Worm (Caenorhabditis elegans) whole organism, mixed stage, embryonic: ENCODE results near the gene Y46G5A.20.

Source experiments
- M03D4.4 ChIP-seq: sonication (generic microtip); optimal IDR thresholded peaks from 2 replicates; lab custom pipeline; 2017; ENCODE audit warnings: mild to moderate bottlenecking, missing genetic modification characterization, missing compliant biosample characterization
- bed-3 ChIP-seq: fragments of 200-800 bp; sonication (Bioruptor generic); optimal IDR thresholded peaks from 3 replicates; lab custom pipeline; 2018; ENCODE audit warnings: mild to moderate bottlenecking, missing genetic modification characterization, moderate library complexity, missing compliant biosample characterization
- blmp-1 ChIP-seq: fragments of 150-350 bp; optimal IDR thresholded peaks from 2 replicates; lab custom pipeline; 2014; ENCODE audit warnings: missing biosample characterization, missing genetic modification characterization
- ceh-39 ChIP-seq: fragments of 150-350 bp; optimal IDR thresholded peaks from 2 replicates; lab custom pipeline; 2014; ENCODE audit warnings: missing biosample characterization, missing genetic modification characterization
- ceh-43 ChIP-seq: fragments of 200-800 bp; sonication (Bioruptor generic); optimal IDR thresholded peaks from 2 replicates; lab custom pipeline; 2018; ENCODE audit warnings: mild to moderate bottlenecking, missing genetic modification characterization, moderate library complexity, missing compliant biosample characterization
- ceh-83 ChIP-seq: fragments of 200-800 bp; sonication (Bioruptor generic); optimal IDR thresholded peaks from 2 replicates; lab custom pipeline; 2018; ENCODE audit warnings: mild to moderate bottlenecking, missing genetic modification characterization, missing compliant biosample characterization
- ces-1 ChIP-seq: fragments of 150-350 bp; optimal IDR thresholded peaks from 2 replicates; lab custom pipeline; 2014; ENCODE audit warnings: missing biosample characterization, missing genetic modification reagents, missing genetic modification characterization
- cnd-1 ChIP-seq: fragments of 200-800 bp; sonication (Bioruptor generic); optimal IDR thresholded peaks from 2 replicates; lab custom pipeline; 2018; ENCODE audit warnings: mild to moderate bottlenecking, missing genetic modification characterization, missing compliant biosample characterization
- drap-1 ChIP-seq: fragments of 200-800 bp; sonication (Bioruptor generic); optimal IDR thresholded peaks from 3 replicates; lab custom pipeline; 2018; ENCODE audit warnings: mild to moderate bottlenecking, missing genetic modification characterization, missing compliant biosample characterization
- elt-1 ChIP-seq: sonication (generic microtip); optimal IDR thresholded peaks from 2 replicates; lab custom pipeline; 2017; ENCODE audit warnings: missing genetic modification characterization, mild to moderate bottlenecking, missing compliant biosample characterization, antibody characterized with exemption, moderate library complexity, borderline replicate concordance; ENCODE audit not compliant: insufficient read depth
- elt-3 ChIP-seq: fragments of 150-350 bp; optimal IDR thresholded peaks from 2 replicates; lab custom pipeline; 2014; ENCODE audit warnings: missing biosample characterization, missing genetic modification characterization
- flh-1 ChIP-seq: fragments of 200-800 bp; sonication (Bioruptor generic); optimal IDR thresholded peaks from 2 replicates; lab custom pipeline; 2018; ENCODE audit warnings: mild to moderate bottlenecking, missing genetic modification characterization, moderate library complexity, missing compliant biosample characterization
- ham-2 ChIP-seq: fragments of 200-800 bp; sonication (Bioruptor generic); optimal IDR thresholded peaks from 2 replicates; lab custom pipeline; 2018; ENCODE audit warnings: mild to moderate bottlenecking, missing genetic modification characterization, missing compliant biosample characterization
- hlh-1 ChIP-seq: fragments of 150-350 bp; optimal IDR thresholded peaks from 2 replicates; lab custom pipeline; 2014; ENCODE audit warnings: missing biosample characterization, missing genetic modification reagents, missing genetic modification characterization
- lin-13 ChIP-seq: fragments of 150-350 bp; optimal IDR thresholded peaks from 2 replicates; lab custom pipeline; 2014; ENCODE audit warnings: missing biosample characterization, missing genetic modification characterization
- lin-32 ChIP-seq: fragments of 200-800 bp; sonication (Bioruptor generic); optimal IDR thresholded peaks from 2 replicates; lab custom pipeline; 2018; ENCODE audit warnings: mild to moderate bottlenecking, missing genetic modification characterization, missing compliant biosample characterization
- lsy-2 ChIP-seq: fragments of 150-350 bp; optimal IDR thresholded peaks from 2 replicates; lab custom pipeline; 2014; ENCODE audit warnings: missing biosample characterization, missing genetic modification characterization
- mab-5 ChIP-seq: fragments of 150-350 bp; optimal IDR thresholded peaks from 2 replicates; lab custom pipeline; 2014; ENCODE audit warnings: missing biosample characterization, missing genetic modification characterization
- mep-1 ChIP-seq: fragments of 150-350 bp; optimal IDR thresholded peaks from 2 replicates; lab custom pipeline; 2017; ENCODE audit warnings: missing biosample characterization, missing genetic modification reagents, missing genetic modification characterization, inconsistent platforms
- mls-2 ChIP-seq: sonication (generic microtip); optimal IDR thresholded peaks from 2 replicates; lab custom pipeline; 2016; ENCODE audit warnings: mild to moderate bottlenecking, missing genetic modification characterization, moderate library complexity, missing compliant biosample characterization
- nhr-12 ChIP-seq: fragments of 150-350 bp; optimal IDR thresholded peaks from 2 replicates; lab custom pipeline; 2014; ENCODE audit warnings: missing biosample characterization, missing genetic modification characterization
- nhr-2 ChIP-seq: fragments of 150-350 bp; optimal IDR thresholded peaks from 2 replicates; lab custom pipeline; 2014; ENCODE audit warnings: missing biosample characterization, missing genetic modification characterization
- nhr-237 ChIP-seq: fragments of 150-350 bp; optimal IDR thresholded peaks from 2 replicates; lab custom pipeline; 2014; ENCODE audit warnings: missing biosample characterization, missing genetic modification characterization
- nhr-28 ChIP-seq: fragments of 150-350 bp; optimal IDR thresholded peaks from 2 replicates; lab custom pipeline; 2014; ENCODE audit warnings: missing biosample characterization, missing genetic modification characterization
- nhr-76 ChIP-seq: sonication (generic microtip); optimal IDR thresholded peaks from 2 replicates; lab custom pipeline; 2017; ENCODE audit warnings: missing biosample characterization, missing genetic modification characterization
- pha-4 ChIP-seq: fragments of 150-350 bp; optimal IDR thresholded peaks from 2 replicates; lab custom pipeline; 2018; ENCODE audit warnings: missing biosample characterization, missing genetic modification reagents, missing genetic modification characterization
- sem-2 ChIP-seq: fragments of 200-800 bp; sonication (Bioruptor generic); optimal IDR thresholded peaks from 2 replicates; lab custom pipeline; 2018; ENCODE audit warnings: mild to moderate bottlenecking, missing genetic modification characterization, missing compliant biosample characterization
- snpc-4 ChIP-seq: fragments of 150-350 bp; optimal IDR thresholded peaks from 2 replicates; lab custom pipeline; 2014; ENCODE audit warnings: missing biosample characterization, missing genetic modification characterization
- sptf-1 ChIP-seq: sonication (generic microtip); optimal IDR thresholded peaks from 2 replicates; lab custom pipeline; 2017; ENCODE audit warnings: mild to moderate bottlenecking, missing genetic modification characterization, moderate library complexity, missing compliant biosample characterization
- tbx-8 ChIP-seq: fragments of 200-800 bp; sonication (Bioruptor generic); optimal IDR thresholded peaks from 2 replicates; lab custom pipeline; 2018; ENCODE audit warnings: mild to moderate bottlenecking, missing genetic modification characterization, moderate library complexity, missing compliant biosample characterization
- unc-120 ChIP-seq: sonication (generic microtip); optimal IDR thresholded peaks from 2 replicates; lab custom pipeline; 2017; ENCODE audit warnings: missing genetic modification characterization, missing compliant biosample characterization; ENCODE audit not compliant: poor library complexity, severe bottlenecking
- unc-39 ChIP-seq: fragments of 150-350 bp; optimal IDR thresholded peaks from 2 replicates; lab custom pipeline; 2014; ENCODE audit warnings: missing biosample characterization, missing genetic modification characterization
- unc-62 ChIP-seq: fragments of 150-350 bp; optimal IDR thresholded peaks from 2 replicates; lab custom pipeline; 2014; ENCODE audit warnings: missing biosample characterization, missing genetic modification reagents, missing genetic modification characterization
- zip-8 ChIP-seq: fragments of 150-350 bp; optimal IDR thresholded peaks from 2 replicates; lab custom pipeline; 2014; ENCODE audit warnings: missing biosample characterization, missing genetic modification characterization
- ztf-11 ChIP-seq: fragments of 150-350 bp; optimal IDR thresholded peaks from 2 replicates; lab custom pipeline; 2014; ENCODE audit warnings: missing biosample characterization, missing genetic modification characterization

Y46G5A.20 gene

DNA sequence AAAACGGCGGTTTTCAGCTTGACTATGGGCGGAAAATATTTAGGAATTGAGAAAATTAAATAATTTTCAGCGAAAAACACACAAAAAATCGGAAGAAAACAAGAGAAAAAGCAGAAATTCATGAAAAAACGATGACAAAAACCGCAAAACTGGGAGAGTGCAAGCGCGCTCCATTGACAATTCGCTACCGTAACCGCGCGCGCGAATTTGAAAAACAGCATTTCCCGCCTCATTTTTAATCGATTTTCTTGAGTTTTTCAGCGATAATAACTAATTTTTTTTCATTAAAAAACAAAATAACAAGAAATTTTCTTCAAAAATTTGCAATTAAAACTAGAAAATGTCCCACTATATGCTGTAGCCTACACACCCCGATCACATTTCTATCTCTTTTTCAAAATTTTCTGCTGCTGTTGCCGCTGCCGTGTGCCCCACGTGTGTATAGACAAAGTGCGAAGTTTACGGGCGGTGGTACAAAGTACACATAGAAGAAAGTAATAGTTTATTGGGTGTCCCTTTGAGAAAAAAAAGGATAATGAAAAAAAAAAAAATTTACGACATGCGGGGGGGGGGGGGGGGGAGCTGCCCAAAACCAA, 10.8 kb upstream of the Y46G5A.20 start:
- TF ChIP-seq tbx-8 (GFP tag; lab: Kevin White, UChicago) (no peak), snpc-4 (tag; lab: Kevin White, UChicago) (no peak), nhr-76 (tag; lab: Kevin White, UChicago) (no peak), lin-32 (GFP tag; lab: Kevin White, UChicago) (no peak), lin-13 (peak; percentile 1), mls-2 (tag; lab: Kevin White, UChicago) (no peak), M03D4.4 (no peak), nhr-28 (tag; lab: Kevin White, UChicago) (no peak), unc-39 (no peak), ces-1 (GFP tag; lab: Kevin White, UChicago) (no peak), ham-2 (GFP tag; lab: Kevin White, UChicago) (no peak), ceh-39 (tag; lab: Kevin White, UChicago) (no peak), unc-120 (tag; lab: Kevin White, UChicago) (no peak), cnd-1 (tag; lab: Kevin White, UChicago) (no peak), lsy-2 (tag; lab: Kevin White, UChicago) (peak; percentile 92), mab-5 (tag; lab: Kevin White, UChicago) (no peak), elt-3 (no peak), ztf-11 (tag; lab: Kevin White, UChicago) (no peak), pha-4 (tag; lab: Kevin White, UChicago) (no peak), hlh-1 (tag; lab: Kevin White, UChicago) (peak; percentile 25), zip-8 (tag; lab: Kevin White, UChicago) (no peak), ceh-43 (GFP tag; lab: Kevin White, UChicago) (no peak)

DNA sequence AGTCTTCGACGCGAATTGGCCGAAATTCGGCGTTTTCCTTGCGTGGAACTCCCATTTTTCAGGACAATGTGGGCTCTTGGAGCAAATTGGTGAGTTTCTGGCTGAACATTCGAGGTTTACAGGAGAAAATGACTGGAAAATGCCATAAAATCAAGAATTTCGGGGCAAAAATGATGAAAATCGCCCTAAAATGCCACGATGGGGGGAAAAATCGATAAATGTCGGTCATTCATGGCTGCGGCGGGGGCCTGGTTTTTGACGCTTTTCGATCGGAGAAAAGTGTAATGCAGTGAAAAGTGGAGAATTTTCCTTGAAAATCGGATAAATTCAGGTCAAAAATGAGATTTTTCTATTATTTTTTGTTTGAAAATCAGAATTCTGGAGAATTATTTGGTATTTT, 5.6 kb upstream of the Y46G5A.20 start, which contains the start of the genes Y46G5A.18 and Y46G5A.47:
Gene Y46G5A.18, minus strand, starts transcription at position 101 of the 400 bp plus-strand sequence.
Gene Y46G5A.47, minus strand, starts transcription at position 146 of the 400 bp plus-strand sequence.
- TF ChIP-seq ceh-43 (GFP tag; lab: Kevin White, UChicago) (no peak), lsy-2 (tag; lab: Kevin White, UChicago) (no peak), mep-1 (tag; lab: Kevin White, UChicago) (no peak)

DNA sequence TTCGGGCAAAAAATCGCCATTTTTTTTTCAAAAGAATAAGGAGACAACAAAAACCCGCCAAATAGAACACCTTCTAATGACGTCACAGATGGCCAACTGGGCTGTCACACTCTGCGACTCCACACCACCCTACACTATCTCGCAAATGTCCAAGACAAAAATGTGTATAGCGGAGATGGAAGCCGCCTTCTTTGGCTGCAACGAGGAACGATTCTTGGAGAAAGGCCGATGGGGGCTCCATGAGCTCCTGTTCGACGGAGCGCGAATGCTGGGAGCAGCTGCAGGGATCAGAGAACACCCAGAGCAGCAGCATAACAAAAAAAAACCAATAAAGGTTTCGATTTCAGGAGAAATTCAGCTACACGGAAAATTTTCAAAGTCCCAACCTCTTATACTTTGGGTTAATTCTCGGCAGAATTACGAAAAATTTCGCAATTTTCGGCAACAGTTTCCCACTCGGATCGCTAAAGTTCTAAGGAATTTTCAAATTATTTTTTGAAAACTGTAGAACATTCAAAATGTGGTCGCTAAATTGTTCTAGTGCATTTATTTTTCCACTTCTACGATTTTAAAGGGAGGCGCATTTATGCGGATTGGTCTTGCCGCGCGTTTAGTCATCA, 4.9 kb upstream of the Y46G5A.20 start:
- TF ChIP-seq tbx-8 (GFP tag; lab: Kevin White, UChicago) (no peak), cnd-1 (tag; lab: Kevin White, UChicago) (peak; percentile 68), mls-2 (tag; lab: Kevin White, UChicago) (no peak), ztf-11 (tag; lab: Kevin White, UChicago) (no peak), ceh-43 (GFP tag; lab: Kevin White, UChicago) (no peak), ham-2 (GFP tag; lab: Kevin White, UChicago) (no peak), unc-120 (tag; lab: Kevin White, UChicago) (no peak), unc-62 (GFP tag; lab: Kevin White, UChicago) (peak; percentile 23), flh-1 (no peak), elt-1 (tag; lab: Kevin White, UChicago) (no peak), ceh-39 (tag; lab: Kevin White, UChicago) (no peak), unc-39 (no peak), hlh-1 (tag; lab: Kevin White, UChicago) (no peak), zip-8 (tag; lab: Kevin White, UChicago) (peak; percentile 63), nhr-2 (tag; lab: Kevin White, UChicago) (no peak), pha-4 (tag; lab: Kevin White, UChicago) (no peak), ces-1 (GFP tag; lab: Kevin White, UChicago) (peak; percentile 4), mep-1 (tag; lab: Kevin White, UChicago) (no peak), drap-1 (GFP tag; lab: Kevin White, UChicago) (no peak), ceh-83 (GFP tag; lab: Kevin White, UChicago) (no peak), mab-5 (tag; lab: Kevin White, UChicago) (no peak), sem-2 (GFP tag; lab: Kevin White, UChicago) (no peak), nhr-28 (tag; lab: Kevin White, UChicago) (no peak), sptf-1 (tag; lab: Kevin White, UChicago) (peak; percentile 15), M03D4.4 (no peak), nhr-76 (tag; lab: Kevin White, UChicago) (no peak), nhr-237 (tag; lab: Kevin White, UChicago) (no peak), lsy-2 (tag; lab: Kevin White, UChicago) (no peak), lin-13 (no peak), nhr-12 (no peak), bed-3 (no peak), lin-32 (GFP tag; lab: Kevin White, UChicago) (no peak), snpc-4 (tag; lab: Kevin White, UChicago) (no peak), blmp-1 (tag; lab: Kevin White, UChicago) (no peak), elt-3 (no peak)
